Worm (Caenorhabditis elegans): ENCODE measurements around the gene ima-3.

Gene ima-3

ce11 chrIV:7554351-7554750, 7.1 kb downstream of the ima-3 start, which contains the start of gene F49E8.6:
Gene F49E8.6, minus strand, starts transcription at chrIV:7554667.
- TF ChIP-seq nhr-71 (tag; optimal IDR thresholded peaks at IDR 0.05) (peak; percentile 19), nhr-76 (tag; optimal IDR thresholded peaks at IDR 0.05) (no peak), fkh-8 (tag; optimal IDR thresholded peaks at IDR 0.05) (peak; percentile 81), lsy-2 (tag; optimal IDR thresholded peaks at IDR 0.05) (peak in 1 of 2 experiments; percentile 33), ceh-82 (tag; optimal IDR thresholded peaks at IDR 0.05) (no peak), dpl-1 (GFP tag; optimal IDR thresholded peaks at IDR 0.05) (peak in 1 of 3 experiments; percentile 2), lin-14 (GFP tag; optimal IDR thresholded peaks at IDR 0.05) (peak; percentile 30), nhr-77 (tag; optimal IDR thresholded peaks at IDR 0.05) (no peak)

- TF ChIP-seq hlh-17 (GFP tag; optimal IDR thresholded peaks at IDR 0.05; ENCODE audit: borderline replicate concordance), result no peak
- TF ChIP-seq F16B12.6 (tag; optimal IDR thresholded peaks at IDR 0.05), result peak; percentile 4
- TF ChIP-seq nhr-20 (tag; optimal IDR thresholded peaks at IDR 0.05), result peak; percentile 48
- TF ChIP-seq lin-14 (GFP tag; optimal IDR thresholded peaks at IDR 0.05), result peak; percentile 73
- no peak for TF ChIP-seq irx-1 (tag; optimal IDR thresholded peaks at IDR 0.05)
- no peak for TF ChIP-seq nhr-12 (tag; optimal IDR thresholded peaks at IDR 0.05)
- TF ChIP-seq mep-1 (tag; optimal IDR thresholded peaks at IDR 0.05), result peak; percentile 5
- TF ChIP-seq nhr-11 (tag; optimal IDR thresholded peaks at IDR 0.05), result no peak
- TF ChIP-seq swsn-7 (tag; optimal IDR thresholded peaks at IDR 0.05), result no peak
- peak; percentile 31 for TF ChIP-seq rnt-1 (tag; optimal IDR thresholded peaks at IDR 0.05)
- TF ChIP-seq blmp-1 (tag; optimal IDR thresholded peaks at IDR 0.05), result peak; percentile 56
- TF ChIP-seq lsy-2 (tag; optimal IDR thresholded peaks at IDR 0.05), result peak in 1 of 2 experiments; percentile 26
- no peak for TF ChIP-seq nhr-237 (tag; optimal IDR thresholded peaks at IDR 0.05)
- TF ChIP-seq elt-3 (tag; optimal IDR thresholded peaks at IDR 0.05), result peak in 2 of 6 experiments; percentile 23 to 35
- TF ChIP-seq efl-1 (optimal IDR thresholded peaks at IDR 0.05), result peak; percentile 4 to 7
- peak in 1 of 2 experiments; percentile 13 for TF ChIP-seq efl-1 (GFP tag; optimal IDR thresholded peaks at IDR 0.05 in 1 of 2)
- peak; percentile 65 for TF ChIP-seq elt-2 (tag; optimal IDR thresholded peaks at IDR 0.05)
- TF ChIP-seq nhr-71 (tag; optimal IDR thresholded peaks at IDR 0.05), result peak; percentile 30
- peak in 1 of 2 experiments; percentile 54 for TF ChIP-seq lin-35 (GFP tag; optimal IDR thresholded peaks at IDR 0.05)
- TF ChIP-seq snu-23 (GFP tag; optimal IDR thresholded peaks at IDR 0.05), result peak; percentile 58
- TF ChIP-seq hlh-4 (tag; optimal IDR thresholded peaks at IDR 0.05), result no peak
- TF ChIP-seq fkh-8 (tag; optimal IDR thresholded peaks at IDR 0.05), result no peak
- no peak for TF ChIP-seq egl-13 (tag; optimal IDR thresholded peaks at IDR 0.05)
- no peak for TF ChIP-seq ztf-11 (tag; optimal IDR thresholded peaks at IDR 0.05)
Measured at ce11 chrIV:7552958-7553553, 8.4 kb downstream of the ima-3 start, which contains the start of gene dif-1. Gene dif-1, minus strand, starts transcription at chrIV:7553008.

- TF ChIP-seq unc-130 (tag; optimal IDR thresholded peaks at IDR 0.05) (no peak), sox-4 (tag; optimal IDR thresholded peaks at IDR 0.05) (no peak), tbx-2 (tag; optimal IDR thresholded peaks at IDR 0.05) (no peak)
Measured at ce11 chrIV:7552100-7552499, 9.4 kb downstream of the ima-3 start.

ce11 chrIV:7551254-7551653, 10.2 kb downstream of the ima-3 start:
- TF ChIP-seq vab-15 (tag; optimal IDR thresholded peaks at IDR 0.05) (no peak), aha-1 (tag; optimal IDR thresholded peaks at IDR 0.05) (no peak), mep-1 (tag; optimal IDR thresholded peaks at IDR 0.05) (no peak), swsn-7 (tag; optimal IDR thresholded peaks at IDR 0.05) (no peak), jun-1 (tag; optimal IDR thresholded peaks at IDR 0.05) (no peak)

ce11 chrIV:7550445-7550844, 11.0 kb downstream of the ima-3 start, which contains the start of gene pam-1:
Gene pam-1, minus strand, starts transcription at chrIV:7550812.
- TF ChIP-seq aly-2 (tag; optimal IDR thresholded peaks at IDR 0.05) (no peak), hlh-4 (tag; optimal IDR thresholded peaks at IDR 0.05) (peak; percentile 87), nhr-71 (tag; optimal IDR thresholded peaks at IDR 0.05) (peak; percentile 23), fkh-4 (tag; optimal IDR thresholded peaks at IDR 0.05; ENCODE audit: borderline replicate concordance) (no peak), hpl-2 (GFP tag; optimal IDR thresholded peaks at IDR 0.05) (no peak), lin-35 (GFP tag; optimal IDR thresholded peaks at IDR 0.05) (no peak)
